Worm (Caenorhabditis elegans): Measurements from ENCODE around the gene F43C11.1.

ce11 chrII:2352546-2352945, 4.3 kb upstream of the F43C11.1 start, which contains the start of gene F43C11.10:
- no peak for TF ChIP-seq ets-4 (tag; optimal IDR thresholded peaks at IDR 0.05)
- TF ChIP-seq nfya-1 (tag; optimal IDR thresholded peaks at IDR 0.05), result no peak
- no peak for TF ChIP-seq syd-9 (tag; optimal IDR thresholded peaks at IDR 0.05)
- no peak for TF ChIP-seq npax-4 (tag; optimal IDR thresholded peaks at IDR 0.05)
- no peak for TF ChIP-seq ceh-2 (tag; optimal IDR thresholded peaks at IDR 0.05)
- TF ChIP-seq ceh-30 (tag; optimal IDR thresholded peaks at IDR 0.05), result no peak
- TF ChIP-seq sox-4 (tag; optimal IDR thresholded peaks at IDR 0.05), result no peak
- no peak for TF ChIP-seq ceh-34 (tag; optimal IDR thresholded peaks at IDR 0.05)
- no peak for TF ChIP-seq pha-4 (tag; optimal IDR thresholded peaks at IDR 0.05)
- no peak for TF ChIP-seq ceh-24 (tag; optimal IDR thresholded peaks at IDR 0.05)

All from whole organism, late embryonic.